Worm (Caenorhabditis elegans) whole organism, L4/young adult: Measurements from ENCODE around the gene skr-20.

Experiments
- W03F9.2 ChIP-seq: fragments of 150-350 bp; optimal IDR thresholded peaks from 2 replicates; lab custom pipeline; 2014; ENCODE audit warnings: missing biosample characterization, missing genetic modification characterization
- dao-5 ChIP-seq: sonication (generic microtip); optimal IDR thresholded peaks from 2 replicates; lab custom pipeline; 2016; ENCODE audit warnings: missing genotype, missing genetic modification characterization, moderate library complexity, missing compliant biosample characterization
- him-1 ChIP-seq: sonication (generic microtip); optimal IDR thresholded peaks from 2 replicates; lab custom pipeline; 2016; ENCODE audit warnings: missing genotype, missing genetic modification reagents, missing genetic modification characterization, missing compliant biosample characterization

DNA sequence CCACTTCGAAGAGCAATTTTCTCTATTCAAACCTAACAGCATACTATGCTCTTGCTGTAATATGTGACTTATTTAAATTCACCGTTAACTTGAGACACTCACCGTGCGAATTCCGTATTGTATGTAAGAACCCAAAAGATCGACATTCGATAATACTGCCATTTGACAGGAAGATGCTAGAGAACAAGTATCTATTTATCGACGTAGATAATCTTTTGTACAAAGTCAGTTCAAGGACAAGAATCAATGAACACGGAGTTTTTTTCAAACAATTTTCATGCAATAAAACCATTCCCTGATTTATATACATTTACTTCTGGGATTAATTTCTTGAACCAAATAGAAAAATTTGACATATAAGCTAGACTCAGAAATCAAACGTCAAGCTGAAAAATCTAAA, 24.9 kb upstream of the skr-20 start, which contains the start of gene K08H2.7:
- TF ChIP-seq him-1 (tag; lab: Kevin White, UChicago) = no peak
- TF ChIP-seq dao-5 (tag; lab: Kevin White, UChicago) = no peak
- TF ChIP-seq W03F9.2 = no peak
